1 fruit fly cellular context compared by ENCODE assay signal in genomic region chr3L:16357860-16358259, dm6.
TF ChIP-seq lines count a peak whose summit lies in the region.

No protein-coding gene starts in this region.

TF ChIP-seq in whole organism, prepupa, 60 proteins besides CTCF, POLR2A, EP300 and RAD21 (continued from another document):
- peak; percentile 4 for TF ChIP-seq Sox14 (GFP tag; optimal IDR thresholded peaks at IDR 0.05; lab: Kevin White, UChicago)
- TF ChIP-seq Sox102F (GFP tag; optimal IDR thresholded peaks at IDR 0.05; lab: Kevin White, UChicago) = no peak
- no peak for TF ChIP-seq topi (GFP tag; optimal IDR thresholded peaks at IDR 0.05; lab: Kevin White, UChicago)
- TF ChIP-seq CG32006 (GFP tag; optimal IDR thresholded peaks at IDR 0.05; lab: Kevin White, UChicago) = no peak
- no peak for TF ChIP-seq acj6 (GFP tag; optimal IDR thresholded peaks at IDR 0.05; lab: Kevin White, UChicago)
- TF ChIP-seq net (GFP tag; optimal IDR thresholded peaks at IDR 0.05; lab: Kevin White, UChicago) = no peak
